Worm (Caenorhabditis elegans): Measurements from ENCODE around the gene ZK354.2.

- TF ChIP-seq him-1 (tag; optimal IDR thresholded peaks at IDR 0.05) (no peak), W03F9.2 (tag; optimal IDR thresholded peaks at IDR 0.05) (no peak)
Measured at ce11 chrIV:5326144-5326543, 12.9 kb downstream of the ZK354.2 start, which contains the start of gene Y4C6B.4.
